Fruit fly (Drosophila melanogaster) whole organism, prepupa: Measurements from ENCODE around the gene CG16989.
A peak's percentile ranks its signal among the peaks of the same experiment; 100 is the strongest.

Experiments
- CG10631 ChIP-seq: fragments of 200-800 bp; sonication (Bioruptor generic); optimal IDR thresholded peaks from 2 replicates; lab custom pipeline; 2016; ENCODE audit warnings: missing biosample characterization, missing genetic modification characterization
- CG10669 ChIP-seq: fragments of 200-800 bp; sonication (Bioruptor generic); optimal IDR thresholded peaks from 3 replicates; lab custom pipeline; 2018; ENCODE audit warnings: missing biosample characterization, mild to moderate bottlenecking, missing genetic modification characterization, moderate library complexity
- CG11294 ChIP-seq: fragments of 200-800 bp; sonication (Bioruptor generic); IDR thresholded peaks from 2 replicates; pipeline ENCODE4 v1.3.6; 2022; ENCODE audit warnings: missing biosample characterization, missing genetic modification characterization
- CG11762 ChIP-seq: fragments of 200-800 bp; sonication (Bioruptor generic); optimal IDR thresholded peaks from 3 replicates; lab custom pipeline; 2016; ENCODE audit warnings: missing biosample characterization, missing genetic modification characterization; ENCODE audit not compliant: insufficient read depth
- CG11902 ChIP-seq: fragments of 200-800 bp; sonication (Bioruptor generic); optimal IDR thresholded peaks from 3 replicates; lab custom pipeline; 2016; ENCODE audit warnings: missing biosample characterization, missing genetic modification characterization
- CG15336 ChIP-seq: fragments of 200-800 bp; sonication (Bioruptor generic); IDR thresholded peaks from 2 replicates; pipeline ENCODE4 v1.3.6; 2022; ENCODE audit warnings: missing biosample characterization, missing genetic modification characterization
- CG1621 ChIP-seq: fragments of 200-800 bp; sonication (Bioruptor generic); optimal IDR thresholded peaks from 3 replicates; lab custom pipeline; 2018; ENCODE audit warnings: missing biosample characterization, mild to moderate bottlenecking, missing genetic modification characterization
- CG16779 ChIP-seq: fragments of 200-800 bp; sonication (Bioruptor generic); optimal IDR thresholded peaks from 3 replicates; lab custom pipeline; 2017; ENCODE audit warnings: missing biosample characterization, mild to moderate bottlenecking, missing genetic modification characterization
- CG3032 ChIP-seq: fragments of 200-800 bp; optimal IDR thresholded peaks from 2 replicates; lab custom pipeline; 2019; ENCODE audit warnings: missing biosample characterization, mild to moderate bottlenecking, missing genetic modification characterization, moderate library complexity
- CG32006 ChIP-seq: fragments of 200-800 bp; sonication (Bioruptor generic); optimal IDR thresholded peaks from 3 replicates; lab custom pipeline; 2017; ENCODE audit warnings: missing biosample characterization, mild to moderate bottlenecking, missing genetic modification characterization
- CG3919 ChIP-seq: fragments of 200-800 bp; sonication (Bioruptor generic); optimal IDR thresholded peaks from 3 replicates; lab custom pipeline; 2016; ENCODE audit warnings: missing biosample characterization, missing genetic modification characterization
- CG4318 ChIP-seq: fragments of 200-800 bp; sonication (Bioruptor generic); optimal IDR thresholded peaks from 3 replicates; lab custom pipeline; 2017; ENCODE audit warnings: missing biosample characterization, mild to moderate bottlenecking, missing genetic modification characterization
- CG6163 ChIP-seq: fragments of 200-800 bp; sonication (Bioruptor generic); IDR thresholded peaks from 3 replicates; pipeline ENCODE4 v1.3.6; 2022; ENCODE audit warnings: missing biosample characterization, missing genetic modification characterization
- CG6276 ChIP-seq: fragments of 200-800 bp; sonication (Bioruptor generic); optimal IDR thresholded peaks from 2 replicates; lab custom pipeline; 2017; ENCODE audit warnings: missing biosample characterization, mild to moderate bottlenecking, missing genetic modification characterization
- CG6808 ChIP-seq: fragments of 200-800 bp; sonication (Bioruptor generic); optimal IDR thresholded peaks from 3 replicates; lab custom pipeline; 2017; ENCODE audit warnings: missing biosample characterization, missing genetic modification characterization, mild to moderate bottlenecking, moderate library complexity, missing genetic modification reagents
- CG7368 ChIP-seq: fragments of 200-800 bp; sonication (Bioruptor generic); optimal IDR thresholded peaks from 3 replicates; lab custom pipeline; 2016; ENCODE audit warnings: missing biosample characterization, missing genetic modification characterization
- CG8119 ChIP-seq: fragments of 200-800 bp; sonication (Bioruptor generic); IDR thresholded peaks from 3 replicates; pipeline ENCODE4 v1.3.6; 2022; ENCODE audit warnings: missing biosample characterization, missing genetic modification characterization
- CG8319 ChIP-seq: fragments of 200-800 bp; sonication (Bioruptor generic); optimal IDR thresholded peaks from 3 replicates; lab custom pipeline; 2016; ENCODE audit warnings: missing biosample characterization, missing genetic modification characterization
- CG8632 ChIP-seq: fragments of 200-800 bp; sonication (Bioruptor generic); optimal IDR thresholded peaks from 3 replicates; lab custom pipeline; 2016; ENCODE audit warnings: missing biosample characterization, missing genetic modification characterization
- CG9139 ChIP-seq: fragments of 200-800 bp; sonication (Bioruptor generic); optimal IDR thresholded peaks from 3 replicates; lab custom pipeline; 2017; ENCODE audit warnings: missing biosample characterization, mild to moderate bottlenecking, missing genetic modification characterization
- Eip75B ChIP-seq: fragments of 200-800 bp; sonication (Bioruptor generic); optimal IDR thresholded peaks from 3 replicates; lab custom pipeline; 2016; ENCODE audit warnings: missing biosample characterization, missing genetic modification characterization
- Eip78C ChIP-seq: fragments of 200-800 bp; sonication (Bioruptor generic); peaks from one replicate; lab custom pipeline; 2016; ENCODE audit warnings: missing biosample characterization, missing genetic modification characterization
- Eip93F ChIP-seq: fragments of 200-800 bp; sonication (Bioruptor generic); optimal IDR thresholded peaks from 2 replicates; lab custom pipeline; 2016; ENCODE audit warnings: missing biosample characterization, mild to moderate bottlenecking, missing genetic modification characterization
- Hr38 ChIP-seq: sonication (Bioruptor generic); optimal IDR thresholded peaks from 2 replicates; lab custom pipeline; 2016; ENCODE audit warnings: missing biosample characterization, missing genetic modification characterization
- Hr39 ChIP-seq: fragments of 200-800 bp; sonication (Bioruptor generic); optimal IDR thresholded peaks from 2 replicates; lab custom pipeline; 2016; ENCODE audit warnings: missing biosample characterization, missing genetic modification characterization
- Hr4 ChIP-seq: fragments of 200-800 bp; sonication (Bioruptor generic); optimal IDR thresholded peaks from 3 replicates; lab custom pipeline; 2016; ENCODE audit warnings: missing biosample characterization, missing genetic modification characterization
- Lpt ChIP-seq: fragments of 200-800 bp; sonication (Bioruptor generic); optimal IDR thresholded peaks from 3 replicates; lab custom pipeline; 2016; ENCODE audit warnings: missing biosample characterization, missing genetic modification characterization
- Met ChIP-seq: fragments of 200-800 bp; sonication (Bioruptor generic); optimal IDR thresholded peaks from 3 replicates; lab custom pipeline; 2016; ENCODE audit warnings: missing biosample characterization, missing genetic modification characterization
- Sox102F ChIP-seq: fragments of 200-800 bp; sonication (Bioruptor generic); optimal IDR thresholded peaks from 2 replicates; lab custom pipeline; 2016; ENCODE audit warnings: missing biosample characterization, mild to moderate bottlenecking, missing genetic modification characterization
- Sox14 ChIP-seq: fragments of 200-800 bp; sonication (Bioruptor generic); optimal IDR thresholded peaks from 3 replicates; lab custom pipeline; 2016; ENCODE audit warnings: missing biosample characterization, missing genetic modification characterization
- achi ChIP-seq: fragments of 200-800 bp; sonication (Bioruptor generic); optimal IDR thresholded peaks from 3 replicates; lab custom pipeline; 2016; ENCODE audit warnings: missing biosample characterization, missing genetic modification characterization
- acj6 ChIP-seq: fragments of 200-800 bp; sonication (Bioruptor generic); optimal IDR thresholded peaks from 3 replicates; lab custom pipeline; 2016; ENCODE audit warnings: missing biosample characterization, missing genetic modification characterization
- cyc ChIP-seq: fragments of 200-800 bp; sonication (Bioruptor generic); optimal IDR thresholded peaks from 3 replicates; lab custom pipeline; 2016; ENCODE audit warnings: missing biosample characterization, missing genetic modification characterization
- dsx ChIP-seq: fragments of 200-800 bp; optimal IDR thresholded peaks from 3 replicates; lab custom pipeline; 2019; ENCODE audit warnings: missing biosample characterization, mild to moderate bottlenecking, missing genetic modification characterization, moderate library complexity; ENCODE audit not compliant: poor library complexity, severe bottlenecking
- eg ChIP-seq: fragments of 200-800 bp; sonication (Bioruptor generic); IDR thresholded peaks from 3 replicates; pipeline ENCODE4 v1.3.6; 2022; ENCODE audit warnings: missing biosample characterization, missing genetic modification characterization
- fd59A ChIP-seq: fragments of 200-800 bp; sonication (Bioruptor generic); optimal IDR thresholded peaks from 2 replicates; lab custom pipeline; 2017; ENCODE audit warnings: missing biosample characterization, mild to moderate bottlenecking, missing genetic modification characterization, missing genetic modification reagents
- fd85E ChIP-seq: fragments of 200-800 bp; sonication (Bioruptor generic); optimal IDR thresholded peaks from 3 replicates; lab custom pipeline; 2016; ENCODE audit warnings: missing biosample characterization, missing genetic modification characterization
- fkh ChIP-seq: fragments of 200-800 bp; sonication (Bioruptor generic); optimal IDR thresholded peaks from 3 replicates; lab custom pipeline; 2017; ENCODE audit warnings: missing biosample characterization, mild to moderate bottlenecking, missing genetic modification characterization, moderate library complexity
- lz ChIP-seq: fragments of 200-800 bp; sonication (Bioruptor generic); optimal IDR thresholded peaks from 3 replicates; lab custom pipeline; 2016; ENCODE audit warnings: missing biosample characterization, missing genetic modification characterization
- net ChIP-seq: fragments of 200-800 bp; sonication (Bioruptor generic); optimal IDR thresholded peaks from 3 replicates; lab custom pipeline; 2016; ENCODE audit warnings: missing biosample characterization, missing genetic modification characterization
- pdm3 ChIP-seq: fragments of 200-800 bp; sonication (Bioruptor generic); optimal IDR thresholded peaks from 3 replicates; lab custom pipeline; 2016; ENCODE audit warnings: missing biosample characterization, missing genetic modification characterization
- spab ChIP-seq: fragments of 200-800 bp; sonication (Bioruptor generic); optimal IDR thresholded peaks from 2 replicates; lab custom pipeline; 2017; ENCODE audit warnings: missing biosample characterization, mild to moderate bottlenecking, missing genetic modification characterization, missing genetic modification reagents
- ss ChIP-seq, 2 experiments: fragments of 200-800 bp; sonication (Bioruptor generic); optimal IDR thresholded peaks; 2 replicates in 1 of 2; 3 replicates in 1 of 2; lab custom pipeline; 2017 to 2018; ENCODE audit warnings: mild to moderate bottlenecking in 2 of 2, missing biosample characterization in 2 of 2, missing genetic modification characterization in 2 of 2, moderate library complexity in 1 of 2
- svp ChIP-seq: fragments of 200-800 bp; sonication (Bioruptor generic); peaks from one replicate; lab custom pipeline; 2016; ENCODE audit warnings: missing biosample characterization, missing genetic modification characterization
- topi ChIP-seq: fragments of 200-800 bp; sonication (Bioruptor generic); optimal IDR thresholded peaks from 3 replicates; lab custom pipeline; 2016; ENCODE audit warnings: missing biosample characterization, missing genetic modification characterization
- vri ChIP-seq: fragments of 200-800 bp; sonication (Bioruptor generic); optimal IDR thresholded peaks from 3 replicates; lab custom pipeline; 2016; ENCODE audit warnings: missing biosample characterization, mild to moderate bottlenecking, missing genetic modification characterization

Gene CG16989

dm6 chrX:765039-765508 is 27.9 kb upstream of the CG16989 start, which contains the start of gene RpL22 (continued):
- TF ChIP-seq CG8632 (GFP tag; lab: Kevin White, UChicago) (peak; percentile 43), CG15336 (GFP tag; lab: Robert Waterston, UW) (peak; percentile 56; the same call in 1 of the 2 replicates), CG11762 (GFP tag; lab: Kevin White, UChicago) (peak; percentile 51), CG3032 (tag; lab: Kevin White, UChicago) (peak; percentile 55), pdm3 (GFP tag; lab: Kevin White, UChicago) (peak; percentile 67), fkh (GFP tag; lab: Kevin White, UChicago) (peak; percentile 66), dsx (GFP tag; lab: Kevin White, UChicago) (peak; percentile 3), Sox14 (GFP tag; lab: Kevin White, UChicago) (peak; percentile 87)

dm6 chrX:766094-766493 is 26.9 kb upstream of the CG16989 start:
- peak; percentile 12 for TF ChIP-seq fd59A
- TF ChIP-seq net, result peak; percentile 5
- TF ChIP-seq Eip78C, result peak; percentile 4
- peak; percentile 41 for TF ChIP-seq svp (GFP tag; lab: Kevin White, UChicago)
- TF ChIP-seq lz, result no peak
- TF ChIP-seq cyc, result no peak
- peak; percentile 7 for TF ChIP-seq dsx (GFP tag; lab: Kevin White, UChicago)
- TF ChIP-seq CG6808 (GFP tag; lab: Kevin White, UChicago), result peak; percentile 6
- TF ChIP-seq CG32006 (GFP tag; lab: Kevin White, UChicago), result no peak

- TF ChIP-seq Hr38 (GFP tag; lab: Kevin White, UChicago) (no peak), fd85E (GFP tag; lab: Kevin White, UChicago) (no peak), CG4318 (GFP tag; lab: Kevin White, UChicago) (no peak), CG9139 (GFP tag; lab: Kevin White, UChicago) (peak; percentile 7), topi (GFP tag; lab: Kevin White, UChicago) (peak; percentile 60), CG16779 (no peak), CG8119 (GFP tag; lab: Robert Waterston, UW) (no peak), dsx (GFP tag; lab: Kevin White, UChicago) (peak; percentile 14), Eip93F (GFP tag; lab: Kevin White, UChicago) (no peak), fd59A (peak; percentile 20), CG10631 (GFP tag; lab: Kevin White, UChicago) (peak; percentile 48), CG11294 (GFP tag; lab: Robert Waterston, UW) (no peak), Eip78C (peak; percentile 89), CG1621 (peak; percentile 47), acj6 (GFP tag; lab: Kevin White, UChicago) (peak; percentile 19), achi (peak; percentile 38), spab (GFP tag; lab: Kevin White, UChicago) (peak; percentile 16), lz (peak; percentile 27), Lpt (GFP tag; lab: Kevin White, UChicago) (no peak), Sox102F (peak; percentile 65), CG10669 (GFP tag; lab: Kevin White, UChicago) (peak; percentile 33), Hr39 (GFP tag; lab: Kevin White, UChicago) (no peak), CG11762 (GFP tag; lab: Kevin White, UChicago) (no peak), Eip75B (GFP tag; lab: Kevin White, UChicago) (peak; percentile 31), CG8319 (GFP tag; lab: Kevin White, UChicago) (peak; percentile 23), CG6276 (GFP tag; lab: Kevin White, UChicago) (no peak), eg (GFP tag; lab: Robert Waterston, UW) (0 out of 3 replicates have a peak, but pooled peaks have one; percentile 30), CG6163 (GFP tag; lab: Robert Waterston, UW) (peak; percentile 75), Met (GFP tag; lab: Kevin White, UChicago) (peak; percentile 47), vri (GFP tag; lab: Kevin White, UChicago) (peak; percentile 49), CG3919 (GFP tag; lab: Kevin White, UChicago) (peak; percentile 52), CG15336 (GFP tag; lab: Robert Waterston, UW) (no peak), pdm3 (GFP tag; lab: Kevin White, UChicago) (peak; percentile 28), CG11902 (GFP tag; lab: Kevin White, UChicago) (no peak), Sox14 (GFP tag; lab: Kevin White, UChicago) (peak; percentile 26), CG8632 (GFP tag; lab: Kevin White, UChicago) (peak; percentile 64), svp (GFP tag; lab: Kevin White, UChicago) (no peak), Hr4 (no peak), ss (GFP tag; optimal IDR thresholded peaks at IDR 0.05; lab: Kevin White, UChicago) (peak; percentile 27 to 70), CG7368 (peak; percentile 57), CG6808 (GFP tag; lab: Kevin White, UChicago) (peak; percentile 60)
These were observed 25.0 kb upstream of the CG16989 start for dm6 chrX:767928-768327.
